Fruit fly (Drosophila melanogaster): ENCODE measurements around the gene Ance.

Gene Ance

dm6 chr2L:13886326-13887073 is 18.9 kb upstream of the Ance start (continued):
- TF ChIP-seq CG17612 (GFP tag; IDR thresholded peaks at IDR 0.05): no peak
- no peak for TF ChIP-seq ro (GFP tag; IDR thresholded peaks at IDR 0.05)
- peak; percentile 10 for TF ChIP-seq CG6254 (GFP tag; optimal IDR thresholded peaks at IDR 0.05)
- TF ChIP-seq CG2678 (tag; optimal IDR thresholded peaks at IDR 0.05): peak; percentile 19
- TF ChIP-seq exex (tag; optimal IDR thresholded peaks at IDR 0.05): peak; percentile 59
- no peak for TF ChIP-seq CG4360 (GFP tag; IDR thresholded peaks at IDR 0.05)
- no peak for TF ChIP-seq Elba2 (GFP tag; optimal IDR thresholded peaks at IDR 0.05)
- TF ChIP-seq CG2202 (tag; optimal IDR thresholded peaks at IDR 0.05): no peak
- no peak for TF ChIP-seq Oli (tag; optimal IDR thresholded peaks at IDR 0.05)
- no peak for TF ChIP-seq C15 (GFP tag; IDR thresholded peaks at IDR 0.05)
- TF ChIP-seq lab (GFP tag; optimal IDR thresholded peaks at IDR 0.05): peak; percentile 18
- no peak for TF ChIP-seq CG10979 (tag; optimal IDR thresholded peaks at IDR 0.05)
- no peak for TF ChIP-seq CG8478 (optimal IDR thresholded peaks at IDR 0.05)
- no peak for TF ChIP-seq CG12219 (GFP tag; optimal IDR thresholded peaks at IDR 0.05)
- TF ChIP-seq MTF-1 (GFP tag; optimal IDR thresholded peaks at IDR 0.05; ENCODE audit: borderline replicate concordance): peak; percentile 5
- TF ChIP-seq crol (GFP tag; IDR thresholded peaks at IDR 0.05): no peak
- TF ChIP-seq Lpt (GFP tag; optimal IDR thresholded peaks at IDR 0.05): no peak
- no peak for TF ChIP-seq CG12155 (GFP tag; optimal IDR thresholded peaks at IDR 0.05)
- no peak for TF ChIP-seq pfk (GFP tag; optimal IDR thresholded peaks at IDR 0.05)
- TF ChIP-seq CG15479 (GFP tag; optimal IDR thresholded peaks at IDR 0.05): no peak
- TF ChIP-seq CG2199 (GFP tag; IDR thresholded peaks at IDR 0.05): peak; percentile 99
- TF ChIP-seq CG2712 (tag; optimal IDR thresholded peaks at IDR 0.05): no peak
- TF ChIP-seq lov (optimal IDR thresholded peaks at IDR 0.05): no peak
- no peak for TF ChIP-seq lov (GFP tag; IDR thresholded peaks at IDR 0.05)
- no peak for TF ChIP-seq insv (GFP tag; optimal IDR thresholded peaks at IDR 0.05)
- peak; percentile 40 for TF ChIP-seq BtbVII (GFP tag; optimal IDR thresholded peaks at IDR 0.05)
- TF ChIP-seq CG1792 (GFP tag; optimal IDR thresholded peaks at IDR 0.05): no peak
- no peak for TF ChIP-seq schlank (tag; optimal IDR thresholded peaks at IDR 0.05)
- TF ChIP-seq CG11456 (GFP tag; IDR thresholded peaks at IDR 0.05): no peak
- no peak for TF ChIP-seq Abd-B (GFP tag; optimal IDR thresholded peaks at IDR 0.05)
- no peak for TF ChIP-seq dpn (GFP tag; optimal IDR thresholded peaks at IDR 0.05)
- no peak for TF ChIP-seq CG17186 (GFP tag; optimal IDR thresholded peaks at IDR 0.05)
- no peak for TF ChIP-seq dmrt99B (tag; optimal IDR thresholded peaks at IDR 0.05)
- TF ChIP-seq otp (GFP tag; IDR thresholded peaks at IDR 0.05): no peak
- TF ChIP-seq CG10543 (GFP tag; optimal IDR thresholded peaks at IDR 0.05): peak; percentile 19
- no peak for TF ChIP-seq tio (GFP tag; optimal IDR thresholded peaks at IDR 0.05)
- peak; percentile 30 for TF ChIP-seq ATbp (GFP tag; optimal IDR thresholded peaks at IDR 0.05)
- TF ChIP-seq ab (GFP tag; optimal IDR thresholded peaks at IDR 0.05): no peak
- no peak for TF ChIP-seq CG14050 (GFP tag; IDR thresholded peaks at IDR 0.05)
- TF ChIP-seq Med (GFP tag): peak; percentile 49
- no peak for TF ChIP-seq emc (GFP tag; optimal IDR thresholded peaks at IDR 0.05)
- TF ChIP-seq z (GFP tag; IDR thresholded peaks at IDR 0.05): no peak
- TF ChIP-seq Opbp (GFP tag; IDR thresholded peaks at IDR 0.05; ENCODE audit: partially characterized antibody): no peak
- TF ChIP-seq tx (GFP tag; optimal IDR thresholded peaks at IDR 0.05): no peak
- no peak for TF ChIP-seq ato (GFP tag; IDR thresholded peaks at IDR 0.05; ENCODE audit: partially characterized antibody)
- no peak for TF ChIP-seq CG34376 (GFP tag; optimal IDR thresholded peaks at IDR 0.05)
- peak; percentile 17 for TF ChIP-seq Vsx1 (GFP tag; optimal IDR thresholded peaks at IDR 0.05)
- TF ChIP-seq sug (tag; optimal IDR thresholded peaks at IDR 0.05): peak; percentile 62
- peak; percentile 14 for TF ChIP-seq CG15601 (tag; optimal IDR thresholded peaks at IDR 0.05)
- TF ChIP-seq Sox100B (GFP tag; optimal IDR thresholded peaks at IDR 0.05): peak; percentile 8

Measured in whole organism, embryonic.